Fruit fly (Drosophila melanogaster): ENCODE measurements around the gene mTerf3.

DNA sequence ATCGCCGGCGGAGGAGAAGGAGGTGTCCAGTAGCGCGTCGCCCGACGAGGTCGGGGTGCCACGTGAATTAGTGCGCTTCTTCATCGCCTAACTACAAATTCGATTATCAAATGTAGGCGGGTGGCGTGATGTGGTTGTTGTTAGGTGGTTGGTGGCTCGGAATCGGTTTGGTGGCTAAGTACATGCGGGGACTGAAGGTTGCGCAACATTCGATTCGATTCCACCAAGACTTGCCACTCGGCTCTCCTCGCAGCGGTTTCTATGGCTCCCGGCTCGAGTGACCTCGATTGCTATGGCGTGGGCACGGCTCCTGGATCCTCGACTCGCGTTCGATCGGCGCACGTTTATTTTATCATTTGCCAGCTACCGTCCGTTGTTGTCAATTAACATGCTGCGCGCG, 5.2 kb upstream of the mTerf3 start:
- TF ChIP-seq CG13204 (GFP tag; optimal IDR thresholded peaks at IDR 0.05): no peak
- TF ChIP-seq CG4496 (GFP tag; IDR thresholded peaks at IDR 0.05): no peak
- no peak for TF ChIP-seq CG8301 (tag; optimal IDR thresholded peaks at IDR 0.05)
- TF ChIP-seq fd96Ca (GFP tag; IDR thresholded peaks at IDR 0.05): no peak
- TF ChIP-seq Pif1A (GFP tag; optimal IDR thresholded peaks at IDR 0.05): no peak
- TF ChIP-seq Pif1B (GFP tag; optimal IDR thresholded peaks at IDR 0.05): no peak

Data from whole organism, pupa.